Worm (Caenorhabditis elegans) whole organism, L2 larva: Measurements from ENCODE around the gene sqv-1.

Source experiments
- ama-1 ChIP-seq: fragments of 150-350 bp; optimal IDR thresholded peaks from 2 replicates; lab custom pipeline; 2018; ENCODE audit warnings: inconsistent platforms
- ceh-16 ChIP-seq: fragments of 150-350 bp; optimal IDR thresholded peaks from 2 replicates; lab custom pipeline; 2014; ENCODE audit warnings: missing biosample characterization, missing genetic modification characterization
- ceh-82 ChIP-seq: fragments of 150-350 bp; optimal IDR thresholded peaks from 2 replicates; lab custom pipeline; 2014; ENCODE audit warnings: missing biosample characterization, missing genetic modification characterization
- egl-27 ChIP-seq: sonication (generic microtip); optimal IDR thresholded peaks from 3 replicates; lab custom pipeline; 2017; ENCODE audit warnings: missing biosample characterization, missing genetic modification reagents, missing genetic modification characterization
- lin-39 ChIP-seq: fragments of 150-350 bp; optimal IDR thresholded peaks from 2 replicates; lab custom pipeline; 2014; ENCODE audit warnings: missing biosample characterization, missing genetic modification reagents, missing genetic modification characterization
- mdl-1 ChIP-seq, 2 experiments: fragments of 150-350 bp in 1 of 2; sonication (generic microtip) in 1 of 2; optimal IDR thresholded peaks; 2 replicates each; lab custom pipeline; 2017; ENCODE audit warnings: missing biosample characterization in 2 of 2, missing genetic modification characterization in 2 of 2
- nhr-11 ChIP-seq: fragments of 150-350 bp; optimal IDR thresholded peaks from 2 replicates; lab custom pipeline; 2014; ENCODE audit warnings: missing biosample characterization, missing genetic modification characterization
- nhr-12 ChIP-seq: fragments of 150-350 bp; optimal IDR thresholded peaks from 2 replicates; lab custom pipeline; 2014; ENCODE audit warnings: missing biosample characterization, missing genetic modification characterization
- nhr-25 ChIP-seq: fragments of 150-350 bp; sonication (generic microtip); optimal IDR thresholded peaks from 3 replicates; lab custom pipeline; 2014; ENCODE audit warnings: missing biosample characterization, missing genetic modification characterization
- nhr-6 ChIP-seq: fragments of 150-350 bp; optimal IDR thresholded peaks from 2 replicates; lab custom pipeline; 2014; ENCODE audit warnings: missing biosample characterization, missing genetic modification characterization
- skn-1 ChIP-seq: sonication (generic microtip); optimal IDR thresholded peaks from 2 replicates; lab custom pipeline; 2017; ENCODE audit warnings: missing biosample characterization, missing genetic modification characterization
- snpc-4 ChIP-seq: fragments of 150-350 bp; optimal IDR thresholded peaks from 2 replicates; lab custom pipeline; 2014; ENCODE audit warnings: missing biosample characterization, missing genetic modification characterization
- unc-62 ChIP-seq: fragments of 150-350 bp; optimal IDR thresholded peaks from 2 replicates; lab custom pipeline; 2014; ENCODE audit warnings: missing biosample characterization, missing genetic modification reagents, missing genetic modification characterization
- zag-1 ChIP-seq: fragments of 150-350 bp; optimal IDR thresholded peaks from 2 replicates; lab custom pipeline; 2014; ENCODE audit warnings: missing biosample characterization, missing genetic modification characterization

ce11 chrIV:8357299-8357698 is 3.6 kb upstream of the sqv-1 start:
- TF ChIP-seq snpc-4 (tag; lab: Kevin White, UChicago) (no peak), ceh-82 (tag; lab: Kevin White, UChicago) (no peak), ceh-16 (no peak), egl-27 (tag; lab: Kevin White, UChicago) (no peak), mdl-1 (tag; optimal IDR thresholded peaks at IDR 0.05; lab: Kevin White, UChicago) (no peak), ama-1 (lab: Kevin White, UChicago) (no peak), unc-62 (GFP tag; lab: Kevin White, UChicago) (no peak), nhr-11 (tag; lab: Kevin White, UChicago) (no peak), skn-1 (tag; lab: Kevin White, UChicago) (no peak), zag-1 (tag; lab: Kevin White, UChicago) (no peak), nhr-12 (tag; lab: Kevin White, UChicago) (no peak), nhr-25 (tag; lab: Kevin White, UChicago) (no peak), nhr-6 (tag; lab: Kevin White, UChicago) (no peak), lin-39 (tag; lab: Kevin White, UChicago) (no peak)
